Worm (Caenorhabditis elegans) whole organism, young adult: ENCODE results near the gene F41H10.1.

Experiments
- B0019.2 ChIP-seq: fragments of 200-800 bp; sonication (Bioruptor generic); conservative IDR thresholded peaks from 2 replicates; pipeline ENCODE4 v1.3.6; 2022; ENCODE audit warnings: missing genetic modification reagents, missing genetic modification characterization, missing compliant biosample characterization
- B0336.3 ChIP-seq: fragments of 200-800 bp; sonication (Bioruptor generic); IDR thresholded peaks from 2 replicates; pipeline ENCODE4 v1.3.6; 2022; ENCODE audit warnings: missing genetic modification characterization, missing compliant biosample characterization
- F10E7.11 ChIP-seq: sonication (generic microtip); optimal IDR thresholded peaks from 2 replicates; lab custom pipeline; 2017; ENCODE audit warnings: mild to moderate bottlenecking, missing genetic modification characterization, moderate library complexity, missing compliant biosample characterization
- F23B12.7 ChIP-seq: sonication (generic microtip); optimal IDR thresholded peaks from 2 replicates; lab custom pipeline; 2017; ENCODE audit warnings: missing genetic modification characterization, mild to moderate bottlenecking, missing compliant biosample characterization, antibody characterized with exemption, moderate library complexity; ENCODE audit not compliant: insufficient read depth
- F33H1.4 ChIP-seq: fragments of 200-800 bp; sonication (Bioruptor generic); IDR thresholded peaks from 2 replicates; pipeline ENCODE4 v1.3.6; 2022; ENCODE audit warnings: missing genetic modification reagents, missing genetic modification characterization, missing compliant biosample characterization
- F49E8.2 ChIP-seq: sonication (generic microtip); optimal IDR thresholded peaks from 3 replicates; lab custom pipeline; 2017; ENCODE audit warnings: missing genetic modification characterization, mild to moderate bottlenecking, missing compliant biosample characterization, antibody characterized with exemption, moderate library complexity; ENCODE audit not compliant: insufficient read depth
- Y53G8AR.9 ChIP-seq: fragments of 200-800 bp; sonication (Bioruptor generic); conservative IDR thresholded peaks from 2 replicates; pipeline ENCODE4 v1.3.6; 2022; ENCODE audit warnings: missing genetic modification reagents, missing genetic modification characterization, missing compliant biosample characterization
- Y56A3A.18 ChIP-seq: fragments of 200-800 bp; sonication (Bioruptor generic); IDR thresholded peaks from 2 replicates; pipeline ENCODE4 v1.3.6; 2022; ENCODE audit warnings: missing genetic modification reagents, missing genetic modification characterization, missing compliant biosample characterization
- Y79H2A.3 ChIP-seq: fragments of 200-800 bp; sonication (Bioruptor generic); conservative IDR thresholded peaks from 2 replicates; pipeline ENCODE4 v1.3.6; 2022; ENCODE audit warnings: missing genetic modification reagents, missing genetic modification characterization, missing compliant biosample characterization
- ama-1 ChIP-seq, 3 experiments: fragments of 150-350 bp in 1 of 3; sonication (generic microtip) in 2 of 3; optimal IDR thresholded peaks; 2 replicates each; lab custom pipeline; 2014 to 2018; ENCODE audit warnings: missing biosample characterization in 2 of 3, missing genetic modification characterization in 2 of 3, missing genetic modification reagents in 2 of 3
- aptf-3 ChIP-seq: fragments of 200-800 bp; sonication (Bioruptor generic); IDR thresholded peaks from 2 replicates; pipeline ENCODE4 v1.3.6; 2022; ENCODE audit warnings: missing genetic modification characterization, missing compliant biosample characterization
- athp-1 ChIP-seq: sonication (generic microtip); optimal IDR thresholded peaks from 2 replicates; lab custom pipeline; 2017; ENCODE audit warnings: mild to moderate bottlenecking, missing genetic modification characterization, missing compliant biosample characterization
- attf-3 ChIP-seq: fragments of 200-800 bp; sonication (Bioruptor generic); conservative IDR thresholded peaks from 2 replicates; pipeline ENCODE4 v1.3.6; 2022; ENCODE audit warnings: missing genetic modification reagents, missing genetic modification characterization, missing compliant biosample characterization
- bed-1 ChIP-seq: fragments of 200-800 bp; sonication (Bioruptor generic); IDR thresholded peaks from 2 replicates; pipeline ENCODE4 v1.3.6; 2022; ENCODE audit warnings: missing genetic modification reagents, missing genetic modification characterization, missing compliant biosample characterization
- ceh-100 ChIP-seq: fragments of 200-800 bp; sonication (Bioruptor generic); IDR thresholded peaks from 2 replicates; pipeline ENCODE4 v1.3.6; 2022; ENCODE audit warnings: missing genetic modification reagents, missing genetic modification characterization, missing compliant biosample characterization
- ceh-58 ChIP-seq: fragments of 200-800 bp; sonication (Bioruptor generic); IDR thresholded peaks from 2 replicates; pipeline ENCODE4 v1.3.6; 2022; ENCODE audit warnings: missing genetic modification characterization, missing compliant biosample characterization
- ceh-79 ChIP-seq: sonication (generic microtip); optimal IDR thresholded peaks from 2 replicates; lab custom pipeline; 2017; ENCODE audit warnings: mild to moderate bottlenecking, missing genetic modification characterization, missing compliant biosample characterization
- chd-7 ChIP-seq: sonication (generic microtip); optimal IDR thresholded peaks from 2 replicates; lab custom pipeline; 2016; ENCODE audit warnings: mild to moderate bottlenecking, missing genetic modification characterization, moderate library complexity, missing compliant biosample characterization
- efl-1 ChIP-seq: fragments of 150-350 bp; optimal IDR thresholded peaks from 2 replicates; lab custom pipeline; 2014; ENCODE audit warnings: missing biosample characterization, missing genetic modification reagents, missing genetic modification characterization
- ekl-4 ChIP-seq: fragments of 200-800 bp; sonication (Bioruptor generic); IDR thresholded peaks from 2 replicates; pipeline ENCODE4 v1.3.6; 2022; ENCODE audit warnings: missing genetic modification reagents, missing genetic modification characterization, missing compliant biosample characterization
- ets-4 ChIP-seq: fragments of 200-800 bp; sonication (Bioruptor generic); optimal IDR thresholded peaks from 2 replicates; lab custom pipeline; 2018; ENCODE audit warnings: mild to moderate bottlenecking, missing genetic modification characterization, missing compliant biosample characterization
- hsf-1 ChIP-seq: fragments of 200-800 bp; sonication (Bioruptor generic); IDR thresholded peaks from 2 replicates; pipeline ENCODE4 v1.3.6; 2022; ENCODE audit warnings: missing genetic modification reagents, missing genetic modification characterization, missing compliant biosample characterization
- lin-26 ChIP-seq: fragments of 200-800 bp; sonication (Bioruptor generic); IDR thresholded peaks from 2 replicates; pipeline ENCODE4 v1.3.6; 2022; ENCODE audit warnings: missing genetic modification reagents, missing genetic modification characterization, missing compliant biosample characterization
- lsl-1 ChIP-seq: fragments of 200-800 bp; sonication (Bioruptor generic); optimal IDR thresholded peaks from 2 replicates; lab custom pipeline; 2018; ENCODE audit warnings: mild to moderate bottlenecking, missing genetic modification characterization, moderate library complexity, missing compliant biosample characterization
- madf-10 ChIP-seq: sonication (generic microtip); optimal IDR thresholded peaks from 2 replicates; lab custom pipeline; 2016; ENCODE audit warnings: mild to moderate bottlenecking, missing genetic modification characterization, missing compliant biosample characterization
- madf-6 ChIP-seq: fragments of 200-800 bp; sonication (Bioruptor generic); IDR thresholded peaks from 2 replicates; pipeline ENCODE4 v1.3.6; 2022; ENCODE audit warnings: missing genetic modification reagents, missing genetic modification characterization, missing compliant biosample characterization
- mcd-1 ChIP-seq: fragments of 200-800 bp; sonication (Bioruptor generic); IDR thresholded peaks from 2 replicates; pipeline ENCODE4 v1.3.6; 2022; ENCODE audit warnings: missing genetic modification reagents, missing genetic modification characterization, missing compliant biosample characterization
- mel-28 ChIP-seq: sonication (generic microtip); optimal IDR thresholded peaks from 2 replicates; lab custom pipeline; 2016; ENCODE audit warnings: borderline replicate concordance, mild to moderate bottlenecking, missing genetic modification characterization, missing compliant biosample characterization
- nfya-1 ChIP-seq: sonication (generic microtip); optimal IDR thresholded peaks from 2 replicates; lab custom pipeline; 2017; ENCODE audit warnings: antibody characterized with exemption, missing compliant biosample characterization, missing genetic modification characterization, borderline replicate concordance; ENCODE audit not compliant: insufficient read depth
- nfya-2 ChIP-seq: fragments of 200-800 bp; sonication (Bioruptor generic); IDR thresholded peaks from 2 replicates; pipeline ENCODE4 v1.3.6; 2022; ENCODE audit warnings: missing genetic modification reagents, missing genetic modification characterization, missing compliant biosample characterization
- nhr-27 ChIP-seq: fragments of 200-800 bp; sonication (Bioruptor generic); optimal IDR thresholded peaks from 2 replicates; lab custom pipeline; 2018; ENCODE audit warnings: mild to moderate bottlenecking, missing genetic modification characterization, moderate library complexity, missing compliant biosample characterization
- pbrm-1 ChIP-seq: fragments of 200-800 bp; sonication (Bioruptor generic); IDR thresholded peaks from 2 replicates; pipeline ENCODE4 v1.3.6; 2022; ENCODE audit warnings: missing genetic modification reagents, missing genetic modification characterization, missing compliant biosample characterization
- rec-8 ChIP-seq, 2 experiments: sonication (generic microtip); optimal IDR thresholded peaks; 2 replicates each; lab custom pipeline; 2016; ENCODE audit warnings: mild to moderate bottlenecking in 2 of 2, missing genetic modification characterization in 2 of 2, missing genetic modification reagents in 2 of 2, missing genotype in 2 of 2, missing biosample characterization in 1 of 2, missing compliant biosample characterization in 1 of 2, moderate library complexity in 1 of 2
- snpc-1.1 ChIP-seq: sonication (generic microtip); optimal IDR thresholded peaks from 2 replicates; lab custom pipeline; 2017; ENCODE audit warnings: missing genetic modification characterization, mild to moderate bottlenecking, missing compliant biosample characterization, antibody characterized with exemption, moderate library complexity, missing genotype, missing genetic modification reagents; ENCODE audit not compliant: insufficient read depth
- snpc-4 ChIP-seq, 5 experiments: fragments of 150-350 bp in 1 of 5; sonication (generic microtip) in 4 of 5; optimal IDR thresholded peaks; 2 replicates each; lab custom pipeline; 2014 to 2018; ENCODE audit warnings: missing genetic modification characterization in 5 of 5, missing biosample characterization in 3 of 5, antibody characterized with exemption in 2 of 5, mild to moderate bottlenecking in 2 of 5, missing compliant biosample characterization in 2 of 5, missing genotype in 2 of 5, moderate library complexity in 2 of 5, missing genetic modification reagents in 1 of 5
- tbp1 ChIP-seq: fragments of 200-800 bp; sonication (Bioruptor generic); optimal IDR thresholded peaks from 2 replicates; lab custom pipeline; 2018; ENCODE audit warnings: mild to moderate bottlenecking, missing genetic modification characterization, missing compliant biosample characterization
- xnd-1 ChIP-seq: sonication (generic microtip); optimal IDR thresholded peaks from 2 replicates; lab custom pipeline; 2016; ENCODE audit warnings: missing genotype, missing genetic modification reagents, missing genetic modification characterization, missing compliant biosample characterization
- ztf-25 ChIP-seq: fragments of 200-800 bp; sonication (Bioruptor generic); IDR thresholded peaks from 2 replicates; pipeline ENCODE4 v1.3.6; 2022; ENCODE audit warnings: missing genetic modification reagents, missing genetic modification characterization, missing compliant biosample characterization

F41H10.1 gene

DNA sequence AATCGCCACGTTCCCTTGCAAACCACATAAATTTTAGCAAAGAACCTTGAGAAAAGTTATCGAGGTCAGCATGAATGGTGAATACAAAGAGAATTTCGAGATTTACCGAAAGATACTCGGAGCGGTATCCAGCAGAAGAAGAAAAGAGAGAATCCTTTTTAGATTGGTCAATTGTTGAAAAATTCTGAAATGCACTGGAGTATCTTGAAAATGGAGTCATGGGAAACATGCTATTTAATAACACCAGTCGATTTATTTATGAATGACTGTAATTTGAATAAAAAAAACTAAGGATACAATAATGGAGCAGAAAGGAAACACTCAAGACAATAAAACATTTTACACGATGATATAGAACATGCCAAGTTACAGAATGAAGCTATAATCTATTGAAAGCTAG, 7.2 kb downstream of the F41H10.1 start (continued):
- TF ChIP-seq B0336.3 (GFP tag; lab: Robert Waterston, UW) (peak; percentile 82), ekl-4 (GFP tag; lab: Robert Waterston, UW) (peak; percentile 70; the same call in 1 of the 2 replicates), ceh-100 (peak; percentile 14; the same call in 1 of the 2 replicates), B0019.2 (GFP tag; lab: Robert Waterston, UW) (no peak), lin-26 (GFP tag; lab: Robert Waterston, UW) (no peak), ets-4 (GFP tag; lab: Kevin White, UChicago) (no peak), ama-1 (optimal IDR thresholded peaks at IDR 0.05; lab: Kevin White, UChicago) (no peak), ama-1 (GFP tag; optimal IDR thresholded peaks at IDR 0.05; lab: Kevin White, UChicago) (peak in 1 of 2 experiments; percentile 92), mcd-1 (peak; percentile 45; the same call in 1 of the 2 replicates), madf-6 (peak; percentile 64; the same call in 1 of the 2 replicates), efl-1 (GFP tag; lab: Kevin White, UChicago) (no peak), pbrm-1 (GFP tag; lab: Robert Waterston, UW) (0 out of 2 replicates have a peak, but pooled peaks have one; percentile 13), Y56A3A.18 (GFP tag; lab: Robert Waterston, UW) (0 out of 2 replicates have a peak, but pooled peaks have one; percentile 27), Y53G8AR.9 (peak; percentile 73), nhr-27 (tag; lab: Kevin White, UChicago) (no peak), nfya-1 (tag; lab: Kevin White, UChicago) (no peak), mel-28 (tag; lab: Kevin White, UChicago) (no peak), snpc-1.1 (tag; lab: Kevin White, UChicago) (no peak), Y79H2A.3 (GFP tag; lab: Robert Waterston, UW) (no peak), attf-3 (GFP tag; lab: Robert Waterston, UW) (no peak), F10E7.11 (tag; lab: Kevin White, UChicago) (no peak), tbp1 (peak; percentile 22), rec-8 (tag; optimal IDR thresholded peaks at IDR 0.05; lab: Kevin White, UChicago) (no peak), bed-1 (GFP tag; lab: Robert Waterston, UW) (no peak), ztf-25 (GFP tag; lab: Robert Waterston, UW) (no peak), lsl-1 (peak; percentile 32), ceh-58 (GFP tag; lab: Robert Waterston, UW) (0 out of 2 replicates have a peak, but pooled peaks have one; percentile 51), ceh-79 (tag; lab: Kevin White, UChicago) (no peak), aptf-3 (GFP tag; lab: Robert Waterston, UW) (no peak), xnd-1 (peak; percentile 19), madf-10 (no peak), athp-1 (tag; lab: Kevin White, UChicago) (no peak), nfya-2 (GFP tag; lab: Robert Waterston, UW) (no peak), chd-7 (tag; lab: Kevin White, UChicago) (peak; percentile 15), hsf-1 (GFP tag; lab: Robert Waterston, UW) (peak; percentile 73)

DNA sequence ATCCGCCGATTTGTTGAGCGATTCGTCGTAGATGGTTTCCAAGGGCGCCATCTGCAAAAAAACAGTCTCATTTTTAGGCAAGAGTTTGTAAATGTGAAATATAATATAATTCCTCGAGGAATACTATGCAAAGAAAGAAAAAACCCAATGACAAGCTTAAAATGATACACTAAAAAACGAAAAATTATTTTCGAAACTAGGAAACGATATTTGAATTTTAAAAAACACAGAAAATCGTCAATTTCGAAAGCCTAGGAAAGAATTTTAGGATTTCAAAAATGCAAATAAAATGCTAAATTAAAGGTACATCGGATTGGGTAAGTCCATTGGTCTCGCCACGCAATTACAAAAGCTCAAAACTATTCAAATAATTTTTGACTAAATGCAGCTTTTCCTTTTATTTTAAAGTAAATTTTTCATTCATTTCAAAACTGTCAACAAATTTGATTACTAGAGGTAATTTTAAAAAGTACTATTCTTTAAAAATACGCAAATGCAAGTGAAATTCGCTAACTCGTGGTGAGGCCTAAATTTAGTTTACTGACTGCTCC, 8.9 kb downstream of the F41H10.1 start, which contains the start of the genes htp-1 and ZK616.5:
TSS of gene htp-1 (minus strand) at position 51 of the 551 bp plus-strand sequence.
TSS of gene ZK616.5 (plus strand) at position 423 of the 551 bp plus-strand sequence.
- TF ChIP-seq F49E8.2 (peak; percentile 7), F33H1.4 (GFP tag; lab: Robert Waterston, UW) (peak; percentile 67), lsl-1 (peak; percentile 79), snpc-4 (GFP tag; optimal IDR thresholded peaks at IDR 0.05; lab: Kevin White, UChicago) (no peak), snpc-4 (tag; optimal IDR thresholded peaks at IDR 0.05; lab: Kevin White, UChicago) (peak in 3 of 4 experiments; percentile 19 to 67 (median 63)), madf-6 (peak; percentile 41; the same call in 1 of the 2 replicates), ama-1 (optimal IDR thresholded peaks at IDR 0.05; lab: Kevin White, UChicago) (no peak), ama-1 (GFP tag; optimal IDR thresholded peaks at IDR 0.05; lab: Kevin White, UChicago) (no peak), F23B12.7 (no peak)
